Fruit fly (Drosophila melanogaster): ENCODE data around the gene Ir94c.

The Ir94c gene

dm6 chr3R:22139113-22139512 lies 19.9 kb upstream of the Ir94c start (continued):
- no peak for TF ChIP-seq BEAF-32 (GFP tag; optimal IDR thresholded peaks at IDR 0.05)
- peak; percentile 64 for TF ChIP-seq tio (GFP tag; optimal IDR thresholded peaks at IDR 0.05)
- TF ChIP-seq CG30431 (GFP tag; optimal IDR thresholded peaks at IDR 0.05): peak; percentile 71
- peak; percentile 4 for TF ChIP-seq HmgD (GFP tag; optimal IDR thresholded peaks at IDR 0.05)
- no peak for TF ChIP-seq ham (GFP tag; IDR thresholded peaks at IDR 0.05)
- TF ChIP-seq Gsc (GFP tag; IDR thresholded peaks at IDR 0.05): peak; percentile 58; the same call in 1 of the 2 replicates
- TF ChIP-seq CG32767 (GFP tag; IDR thresholded peaks at IDR 0.05): peak; percentile 79
- TF ChIP-seq CG8089 (GFP tag; optimal IDR thresholded peaks at IDR 0.05): peak; percentile 42
- TF ChIP-seq Ptx1 (GFP tag; IDR thresholded peaks at IDR 0.05): peak; percentile 70
- no peak for TF ChIP-seq sug (tag; optimal IDR thresholded peaks at IDR 0.05)
- TF ChIP-seq Adf1 (GFP tag; IDR thresholded peaks at IDR 0.05): no peak
- no peak for TF ChIP-seq CG4854 (GFP tag; optimal IDR thresholded peaks at IDR 0.05)
- peak; percentile 61 for TF ChIP-seq Atf-2 (GFP tag; optimal IDR thresholded peaks at IDR 0.05)
- peak; percentile 28 for TF ChIP-seq eyg (GFP tag; optimal IDR thresholded peaks at IDR 0.05)
- TF ChIP-seq run (tag; optimal IDR thresholded peaks at IDR 0.05): no peak
- TF ChIP-seq stwl (tag; optimal IDR thresholded peaks at IDR 0.05): peak; percentile 56
- peak; percentile 30 for TF ChIP-seq salm (tag; optimal IDR thresholded peaks at IDR 0.05)
- TF ChIP-seq cwo (GFP tag; optimal IDR thresholded peaks at IDR 0.05): no peak
- no peak for TF ChIP-seq CG15514 (GFP tag; optimal IDR thresholded peaks at IDR 0.05)
- no peak for TF ChIP-seq CG18011 (GFP tag; optimal IDR thresholded peaks at IDR 0.05)
- no peak for TF ChIP-seq knrl (GFP tag; IDR thresholded peaks at IDR 0.05; ENCODE audit: partially characterized antibody)
- TF ChIP-seq CG15696 (tag; optimal IDR thresholded peaks at IDR 0.05): peak; percentile 38
- peak; percentile 18 for TF ChIP-seq CG9817 (tag; optimal IDR thresholded peaks at IDR 0.05)
- TF ChIP-seq Chrac-16 (GFP tag; optimal IDR thresholded peaks at IDR 0.05): peak; percentile 60
- TF ChIP-seq PHDP (tag; optimal IDR thresholded peaks at IDR 0.05): peak; percentile 64
- TF ChIP-seq CG1647 (GFP tag; optimal IDR thresholded peaks at IDR 0.05): peak; percentile 36
- TF ChIP-seq HHEX (GFP tag; optimal IDR thresholded peaks at IDR 0.05): peak; percentile 62
- TF ChIP-seq CG9437 (GFP tag; optimal IDR thresholded peaks at IDR 0.05): peak; percentile 2
- TF ChIP-seq inv (GFP tag; IDR thresholded peaks at IDR 0.05; ENCODE audit: partially characterized antibody): no peak
- peak; percentile 79; the same call in 2 of the 3 replicates for TF ChIP-seq otp (GFP tag; IDR thresholded peaks at IDR 0.05)
- peak; percentile 83 for TF ChIP-seq CG6689 (GFP tag; IDR thresholded peaks at IDR 0.05)
- no peak for TF ChIP-seq vfl (GFP tag; optimal IDR thresholded peaks at IDR 0.05)
- TF ChIP-seq CG10431 (GFP tag; optimal IDR thresholded peaks at IDR 0.05): no peak
- TF ChIP-seq CG13775 (GFP tag; optimal IDR thresholded peaks at IDR 0.05): peak; percentile 52
- TF ChIP-seq CG16779 (GFP tag; IDR thresholded peaks at IDR 0.05): no peak
- TF ChIP-seq CG3065 (GFP tag; optimal IDR thresholded peaks at IDR 0.05): peak; percentile 19
- TF ChIP-seq Hr78 (GFP tag; optimal IDR thresholded peaks at IDR 0.05): no peak
- TF ChIP-seq Hey (tag; optimal IDR thresholded peaks at IDR 0.05): no peak
- no peak for TF ChIP-seq cad (GFP tag; optimal IDR thresholded peaks at IDR 0.05)
- no peak for TF ChIP-seq chinmo (GFP tag; IDR thresholded peaks at IDR 0.05; ENCODE audit: partially characterized antibody)
- TF ChIP-seq fd96Cb (tag; optimal IDR thresholded peaks at IDR 0.05): peak; percentile 77
- no peak for TF ChIP-seq vnd (GFP tag; IDR thresholded peaks at IDR 0.05; ENCODE audit: partially characterized antibody)
- no peak for TF ChIP-seq Dll (GFP tag; IDR thresholded peaks at IDR 0.05; ENCODE audit: partially characterized antibody)
- peak; percentile 11 for TF ChIP-seq mam (GFP tag; optimal IDR thresholded peaks at IDR 0.05)
- peak; percentile 54 for TF ChIP-seq Side (GFP tag; optimal IDR thresholded peaks at IDR 0.05)
- TF ChIP-seq CG5245 (GFP tag; optimal IDR thresholded peaks at IDR 0.05): peak; percentile 81
- TF ChIP-seq usp (GFP tag; optimal IDR thresholded peaks at IDR 0.05): no peak
- TF ChIP-seq CG15479 (GFP tag; optimal IDR thresholded peaks at IDR 0.05): no peak
- peak; percentile 9; the same call in 1 of the 3 replicates for TF ChIP-seq Dbx (GFP tag; IDR thresholded peaks at IDR 0.05)
- TF ChIP-seq ftz-f1 (GFP tag; optimal IDR thresholded peaks at IDR 0.05): no peak
- no peak for TF ChIP-seq aop (GFP tag; IDR thresholded peaks at IDR 0.05)

All from whole organism, embryonic.